Fruit fly (Drosophila melanogaster) whole organism, embryonic: ENCODE data around the gene CG12659.

Experiments used
- Asciz ChIP-seq: fragments of 200-800 bp; sonication (Bioruptor generic); optimal IDR thresholded peaks from 2 replicates; lab custom pipeline; 2017; ENCODE audit warnings: missing biosample characterization, mild to moderate bottlenecking, missing genetic modification characterization, missing genetic modification reagents
- Atf-2 ChIP-seq: fragments of 200-800 bp; sonication (Bioruptor generic); optimal IDR thresholded peaks from 2 replicates; lab custom pipeline; 2016; ENCODE audit warnings: missing biosample characterization, missing genetic modification characterization
- Bteb2 ChIP-seq: fragments of 200-800 bp; sonication (Bioruptor generic); optimal IDR thresholded peaks from 2 replicates; lab custom pipeline; 2016; ENCODE audit warnings: missing biosample characterization, missing genetic modification characterization
- CG10267 ChIP-seq: fragments of 200-800 bp; sonication (Bioruptor generic); optimal IDR thresholded peaks from 2 replicates; lab custom pipeline; 2018; ENCODE audit warnings: missing biosample characterization, mild to moderate bottlenecking, missing genetic modification characterization, moderate library complexity
- CG10462 ChIP-seq: fragments of 200-800 bp; sonication (Bioruptor generic); optimal IDR thresholded peaks from 2 replicates; lab custom pipeline; 2016; ENCODE audit warnings: missing biosample characterization, missing genetic modification characterization
- CG11560 ChIP-seq: fragments of 200-800 bp; sonication (Bioruptor generic); IDR thresholded peaks from 3 replicates; pipeline ENCODE4 v1.3.6; 2022; ENCODE audit warnings: missing biosample characterization, missing genetic modification characterization
- CG11723 ChIP-seq: fragments of 200-800 bp; sonication (Bioruptor generic); optimal IDR thresholded peaks from 2 replicates; lab custom pipeline; 2017; ENCODE audit warnings: missing biosample characterization, mild to moderate bottlenecking, missing genetic modification characterization
- CG13287 ChIP-seq: fragments of 200-800 bp; sonication (Bioruptor generic); IDR thresholded peaks from 2 replicates; pipeline ENCODE4 v1.3.6; 2022; ENCODE audit warnings: missing biosample characterization, missing genetic modification characterization; ENCODE audit not compliant: partially characterized antibody
- CG17612 ChIP-seq: fragments of 200-800 bp; sonication (Bioruptor generic); IDR thresholded peaks from 2 replicates; pipeline ENCODE4 v1.3.6; 2022; ENCODE audit warnings: missing biosample characterization, missing genetic modification characterization
- CG30431 ChIP-seq: fragments of 200-800 bp; sonication (Bioruptor generic); optimal IDR thresholded peaks from 2 replicates; lab custom pipeline; 2017; ENCODE audit warnings: missing biosample characterization, missing genetic modification characterization
- CG3995 ChIP-seq: fragments of 200-800 bp; sonication (Bioruptor generic); optimal IDR thresholded peaks from 3 replicates; lab custom pipeline; 2016; ENCODE audit warnings: missing biosample characterization, missing genetic modification characterization
- CG4617 ChIP-seq: fragments of 200-800 bp; sonication (Bioruptor generic); optimal IDR thresholded peaks from 3 replicates; lab custom pipeline; 2016; ENCODE audit warnings: missing biosample characterization, missing genetic modification characterization, borderline replicate concordance
- CG4707 ChIP-seq: fragments of 200-800 bp; sonication (Bioruptor generic); optimal IDR thresholded peaks from 2 replicates; lab custom pipeline; 2018; ENCODE audit warnings: missing biosample characterization, mild to moderate bottlenecking, missing genetic modification characterization, moderate library complexity
- CG8359 ChIP-seq: fragments of 200-800 bp; sonication (Bioruptor generic); optimal IDR thresholded peaks from 2 replicates; lab custom pipeline; 2017; ENCODE audit warnings: missing biosample characterization, mild to moderate bottlenecking, missing genetic modification characterization, borderline replicate concordance
- CG8388 ChIP-seq: fragments of 200-800 bp; sonication (Bioruptor generic); optimal IDR thresholded peaks from 2 replicates; lab custom pipeline; 2019; ENCODE audit warnings: missing biosample characterization, mild to moderate bottlenecking, missing genetic modification characterization, moderate library complexity
- CG9215 ChIP-seq: fragments of 200-800 bp; sonication (Bioruptor generic); IDR thresholded peaks from 2 replicates; pipeline ENCODE4 v1.3.6; 2022; ENCODE audit warnings: missing biosample characterization, missing genetic modification characterization
- CG9876 ChIP-seq: fragments of 200-800 bp; sonication (Bioruptor generic); optimal IDR thresholded peaks from 2 replicates; lab custom pipeline; 2016; ENCODE audit warnings: missing biosample characterization, missing genetic modification characterization
- CHES-1-like ChIP-seq: fragments of 200-800 bp; sonication (Bioruptor generic); optimal IDR thresholded peaks from 2 replicates; lab custom pipeline; 2016; ENCODE audit warnings: missing biosample characterization, missing genetic modification characterization
- CkIIα-i1 ChIP-seq: fragments of 200-800 bp; sonication (Bioruptor generic); IDR thresholded peaks from 2 replicates; pipeline ENCODE4 v1.3.6; 2022; ENCODE audit warnings: missing biosample characterization, missing genetic modification characterization
- Dfd ChIP-seq, 2 experiments: fragments of >200 bp; optimal IDR thresholded peaks; 2 replicates each; lab custom pipeline; 2017; ENCODE audit warnings: missing biosample characterization in 2 of 2, missing genetic modification characterization in 2 of 2
- Dref ChIP-seq: fragments of 200-800 bp; sonication (Bioruptor generic); IDR thresholded peaks from 2 replicates; pipeline ENCODE4 v1.3.6; 2022; ENCODE audit warnings: missing biosample characterization, missing genetic modification characterization
- E2f1 ChIP-seq: fragments of 200-800 bp; sonication (Bioruptor generic); IDR thresholded peaks from 2 replicates; pipeline ENCODE4 v1.3.6; 2022; ENCODE audit warnings: missing biosample characterization, missing genetic modification characterization
- ERR ChIP-seq: fragments of 200-800 bp; sonication (Bioruptor generic); optimal IDR thresholded peaks from 2 replicates; lab custom pipeline; 2016; ENCODE audit warnings: missing biosample characterization, missing genetic modification characterization
- Ets97D ChIP-seq: fragments of 200-800 bp; sonication (Bioruptor generic); optimal IDR thresholded peaks from 3 replicates; lab custom pipeline; 2016; ENCODE audit warnings: missing biosample characterization, missing genetic modification characterization
- Gug ChIP-seq: fragments of 200-800 bp; sonication (Bioruptor generic); IDR thresholded peaks from 4 replicates; pipeline ENCODE4 v1.3.6; 2022; ENCODE audit warnings: missing biosample characterization, missing genetic modification characterization
- HLHmδ ChIP-seq: fragments of 200-800 bp; sonication (Bioruptor generic); optimal IDR thresholded peaks from 2 replicates; lab custom pipeline; 2018; ENCODE audit warnings: missing biosample characterization, mild to moderate bottlenecking, missing genetic modification characterization, moderate library complexity
- Kr ChIP-seq: fragments of 200-800 bp; sonication (Bioruptor generic); optimal IDR thresholded peaks from 2 replicates; lab custom pipeline; 2017; ENCODE audit warnings: missing biosample characterization, mild to moderate bottlenecking, missing genetic modification characterization
- Lpt ChIP-seq: fragments of >200 bp; optimal IDR thresholded peaks from 2 replicates; lab custom pipeline; 2018; ENCODE audit warnings: missing biosample characterization, missing genetic modification characterization
- Sin3A ChIP-seq: fragments of >200 bp; optimal IDR thresholded peaks from 2 replicates; lab custom pipeline; 2018
- ase ChIP-seq: fragments of 200-800 bp; sonication (Bioruptor generic); IDR thresholded peaks from 3 replicates; pipeline ENCODE4 v1.3.6; 2022; ENCODE audit warnings: missing biosample characterization, missing genetic modification characterization
- br ChIP-seq: fragments of >200 bp; optimal IDR thresholded peaks from 2 replicates; lab custom pipeline; 2017
- emc ChIP-seq: fragments of 200-800 bp; sonication (Bioruptor generic); optimal IDR thresholded peaks from 2 replicates; lab custom pipeline; 2016; ENCODE audit warnings: missing biosample characterization, missing genetic modification characterization
- gcm ChIP-seq: fragments of 200-800 bp; sonication (Bioruptor generic); optimal IDR thresholded peaks from 2 replicates; lab custom pipeline; 2019; ENCODE audit warnings: missing biosample characterization, mild to moderate bottlenecking, missing genetic modification characterization, moderate library complexity
- gsb-n ChIP-seq: fragments of 200-800 bp; sonication (Bioruptor generic); optimal IDR thresholded peaks from 3 replicates; lab custom pipeline; 2018; ENCODE audit warnings: missing biosample characterization, mild to moderate bottlenecking, missing genetic modification characterization
- insv ChIP-seq, 2 experiments: fragments of 200-800 bp; sonication (Bioruptor generic); optimal IDR thresholded peaks; 3 replicates each; lab custom pipeline; 2016 to 2018; ENCODE audit warnings: missing biosample characterization in 2 of 2, missing genetic modification characterization in 2 of 2
- jing ChIP-seq: fragments of 200-800 bp; sonication (Bioruptor generic); optimal IDR thresholded peaks from 2 replicates; lab custom pipeline; 2018; ENCODE audit warnings: missing biosample characterization, mild to moderate bottlenecking, missing genetic modification characterization
- kay ChIP-seq: fragments of 200-800 bp; sonication (Bioruptor generic); optimal IDR thresholded peaks from 2 replicates; lab custom pipeline; 2016; ENCODE audit warnings: missing biosample characterization, missing genetic modification characterization
- lola ChIP-seq, 3 experiments: fragments of >200 bp in 2 of 3; fragments of 200-800 bp in 1 of 3; sonication (Bioruptor generic) in 1 of 3; optimal IDR thresholded peaks; 2 replicates each; lab custom pipeline; 2017 to 2019; ENCODE audit warnings: missing biosample characterization in 3 of 3, missing genetic modification characterization in 3 of 3, mild to moderate bottlenecking in 1 of 3, moderate library complexity in 1 of 3
- psq ChIP-seq: fragments of 200-800 bp; sonication (Bioruptor generic); optimal IDR thresholded peaks from 2 replicates; lab custom pipeline; 2017; ENCODE audit warnings: missing biosample characterization, missing genetic modification characterization
- rib ChIP-seq: fragments of 200-800 bp; sonication (Bioruptor generic); IDR thresholded peaks from 2 replicates; pipeline ENCODE4 v1.3.6; 2022; ENCODE audit warnings: missing biosample characterization, missing genetic modification characterization
- scrt ChIP-seq: fragments of 200-800 bp; sonication (Bioruptor generic); optimal IDR thresholded peaks from 2 replicates; lab custom pipeline; 2018; ENCODE audit warnings: missing biosample characterization, mild to moderate bottlenecking, missing genetic modification characterization, moderate library complexity
- seq ChIP-seq: fragments of 200-800 bp; sonication (Bioruptor generic); IDR thresholded peaks from 2 replicates; pipeline ENCODE4 v1.3.6; 2022; ENCODE audit warnings: missing biosample characterization, missing genetic modification characterization
- slbo ChIP-seq: fragments of 200-800 bp; sonication (Bioruptor generic); IDR thresholded peaks from 2 replicates; pipeline ENCODE4 v1.3.6; 2022; ENCODE audit warnings: missing biosample characterization, missing genetic modification characterization
- sqz ChIP-seq: fragments of 200-800 bp; sonication (Bioruptor generic); optimal IDR thresholded peaks from 3 replicates; lab custom pipeline; 2018; ENCODE audit warnings: missing biosample characterization, mild to moderate bottlenecking, missing genetic modification characterization
- stwl ChIP-seq: fragments of 200-800 bp; sonication (Bioruptor generic); optimal IDR thresholded peaks from 3 replicates; lab custom pipeline; 2018; ENCODE audit warnings: missing biosample characterization, mild to moderate bottlenecking, missing genetic modification characterization, moderate library complexity
- tap ChIP-seq: fragments of 200-800 bp; optimal IDR thresholded peaks from 3 replicates; lab custom pipeline; 2019; ENCODE audit warnings: missing biosample characterization, mild to moderate bottlenecking, missing genetic modification characterization, moderate library complexity
- tgo ChIP-seq: fragments of 200-800 bp; sonication (Bioruptor generic); IDR thresholded peaks from 3 replicates; pipeline ENCODE4 v1.3.6; 2022; ENCODE audit warnings: missing biosample characterization, missing genetic modification characterization
- tup ChIP-seq: fragments of 200-800 bp; sonication (Bioruptor generic); optimal IDR thresholded peaks from 2 replicates; lab custom pipeline; 2016; ENCODE audit warnings: missing biosample characterization, mild to moderate bottlenecking, missing genetic modification characterization, moderate library complexity
- unpg ChIP-seq: fragments of 200-800 bp; sonication (Bioruptor generic); optimal IDR thresholded peaks from 3 replicates; lab custom pipeline; 2018; ENCODE audit warnings: missing biosample characterization, mild to moderate bottlenecking, missing genetic modification characterization, moderate library complexity
- vnd ChIP-seq: fragments of 200-800 bp; sonication (Bioruptor generic); IDR thresholded peaks from 3 replicates; pipeline ENCODE4 v1.3.6; 2022; ENCODE audit warnings: missing biosample characterization, missing genetic modification characterization; ENCODE audit not compliant: partially characterized antibody
- wor ChIP-seq: fragments of 200-800 bp; sonication (Bioruptor generic); IDR thresholded peaks from 2 replicates; pipeline ENCODE4 v1.3.6; 2022; ENCODE audit warnings: missing biosample characterization, missing genetic modification characterization

The CG12659 gene

dm6 chrX:8627171-8627570 is 35.6 kb upstream of the CG12659 start (continued):
- TF ChIP-seq CG10267 (tag; lab: Kevin White, UChicago) (peak; percentile 68), gsb-n (tag; lab: Kevin White, UChicago) (peak; percentile 81), Atf-2 (peak; percentile 25), unpg (peak; percentile 75), tgo (peak; percentile 50; the same call in 2 of the 3 replicates), CG8359 (GFP tag; lab: Kevin White, UChicago) (peak; percentile 72), Gug (GFP tag; lab: Robert Waterston, UW) (peak; percentile 39; the same call in 2 of the 4 replicates), Kr (no peak), psq (GFP tag; lab: Kevin White, UChicago) (no peak), slbo (GFP tag; lab: Robert Waterston, UW) (no peak), CG10462 (peak; percentile 8), CG13287 (GFP tag; lab: Robert Waterston, UW) (no peak), seq (GFP tag; lab: Robert Waterston, UW) (peak; percentile 37; the same call in 1 of the 2 replicates), Sin3A (lab: Kevin White, UChicago) (no peak), CG11560 (peak; percentile 55; the same call in 2 of the 3 replicates), vnd (GFP tag; lab: Robert Waterston, UW) (no peak), CG9876 (GFP tag; lab: Kevin White, UChicago) (peak; percentile 47), CkIIα-i1 (no peak), jing (GFP tag; lab: Kevin White, UChicago) (peak; percentile 31), insv (GFP tag; optimal IDR thresholded peaks at IDR 0.05; lab: Kevin White, UChicago) (no peak), kay (GFP tag; lab: Kevin White, UChicago) (peak; percentile 53), br (lab: Kevin White, UChicago) (no peak), Dfd (GFP tag; optimal IDR thresholded peaks at IDR 0.05; lab: Kevin White, UChicago) (no peak), ERR (peak; percentile 58), CG30431 (GFP tag; lab: Kevin White, UChicago) (peak; percentile 58), HLHmδ (no peak), E2f1 (GFP tag; lab: Robert Waterston, UW) (peak; percentile 70), gcm (peak; percentile 64), ase (peak; percentile 77; the same call in 2 of the 3 replicates), Ets97D (peak; percentile 22), CG4617 (GFP tag; lab: Kevin White, UChicago) (no peak), scrt (no peak), CG9215 (peak; percentile 34; the same call in 1 of the 2 replicates), Bteb2 (GFP tag; lab: Kevin White, UChicago) (no peak), sqz (GFP tag; lab: Kevin White, UChicago) (peak; percentile 7), CG17612 (0 out of 2 replicates have a peak, but pooled peaks have one; percentile 33), tup (GFP tag; lab: Kevin White, UChicago) (no peak), stwl (tag; lab: Kevin White, UChicago) (peak; percentile 10), CG4707 (GFP tag; lab: Kevin White, UChicago) (peak; percentile 50), CG3995 (GFP tag; lab: Kevin White, UChicago) (no peak), wor (GFP tag; lab: Robert Waterston, UW) (peak; percentile 63), emc (no peak), rib (GFP tag; lab: Robert Waterston, UW) (no peak), CHES-1-like (GFP tag; lab: Kevin White, UChicago) (peak; percentile 29), lola (GFP tag; optimal IDR thresholded peaks at IDR 0.05; lab: Kevin White, UChicago) (peak in 1 of 3 experiments; percentile 87), Dref (GFP tag; lab: Robert Waterston, UW) (no peak), CG8388 (GFP tag; lab: Kevin White, UChicago) (peak; percentile 74), Asciz (GFP tag; lab: Kevin White, UChicago) (peak; percentile 59), CG11723 (peak; percentile 1), Lpt (GFP tag; lab: Kevin White, UChicago) (no peak), tap (tag; lab: Kevin White, UChicago) (peak; percentile 65)
